Worm (Caenorhabditis elegans): ENCODE measurements around the gene akap-1.

DNA sequence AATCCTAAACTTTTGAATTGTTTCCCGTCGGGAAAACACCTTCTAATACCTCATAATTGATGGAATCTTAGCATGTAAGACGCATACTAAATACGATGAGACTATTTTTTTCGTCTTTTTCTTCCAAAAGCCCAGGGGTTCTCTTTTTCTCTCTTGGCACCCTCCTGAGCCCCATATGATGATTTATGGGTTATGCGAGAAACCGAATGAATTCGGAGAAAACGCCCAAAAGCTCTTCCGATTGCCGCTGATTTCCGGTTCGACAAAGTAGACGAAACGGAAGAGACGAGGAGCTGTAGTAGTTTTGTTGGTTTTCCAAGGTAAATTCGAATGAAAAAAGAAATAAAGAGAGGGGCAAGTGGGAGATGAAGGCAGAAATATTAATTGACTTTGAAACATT lies 41.7 kb upstream of the akap-1 start:
- TF ChIP-seq skn-1 (tag; optimal IDR thresholded peaks at IDR 0.05) (no peak), nhr-23 (tag; optimal IDR thresholded peaks at IDR 0.05) (no peak), nhr-76 (tag; optimal IDR thresholded peaks at IDR 0.05) (no peak)
